Fruit fly (Drosophila melanogaster) Kc167 (cell line): ENCODE results near the gene CG10237.

Source experiments
- Sin3A ChIP-seq: fragments of >200 bp; optimal IDR thresholded peaks from 2 replicates; lab custom pipeline; 2018; ENCODE audit warnings: missing external identifiers
- ttk ChIP-seq: sonication (Bioruptor generic); optimal IDR thresholded peaks from 2 replicates; lab custom pipeline; 2017; ENCODE audit warnings: missing external identifiers

DNA sequence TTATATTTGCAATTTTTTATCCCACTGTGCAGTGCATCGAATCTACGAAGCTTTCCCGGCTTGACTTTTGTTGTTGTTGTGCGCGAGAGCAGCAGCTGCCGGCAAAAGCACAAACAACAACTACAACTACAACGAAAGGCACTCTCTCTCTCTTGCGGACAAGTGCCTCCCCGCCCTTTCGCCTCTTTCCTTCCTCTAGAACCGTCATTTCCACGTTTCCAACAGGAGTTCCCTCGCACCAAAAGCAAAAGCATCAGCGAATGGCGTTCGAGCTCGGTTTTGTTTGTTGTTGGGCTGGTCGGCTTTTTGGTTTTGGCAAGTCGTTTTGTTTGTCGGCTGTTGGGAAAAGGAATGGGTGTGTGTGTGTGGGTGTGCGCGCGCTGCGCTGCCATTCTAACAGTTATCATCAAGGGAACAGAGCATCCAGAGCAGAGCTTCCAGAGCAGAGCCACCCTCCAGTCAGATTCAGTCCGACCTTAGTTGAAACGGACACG is 21.3 kb upstream of the CG10237 start, which contains the start of gene tj:
- TF ChIP-seq ttk (no peak), Sin3A (lab: Kevin White, UChicago) (no peak)
